Worm (Caenorhabditis elegans): Measurements from ENCODE around the gene H03E18.2.

H03E18.2 gene

ce11 chrX:8504207-8504606, 16.1 kb downstream of the H03E18.2 start:
- no peak for TF ChIP-seq pha-4 (tag; optimal IDR thresholded peaks at IDR 0.05)
- no peak for TF ChIP-seq ztf-16 (tag; optimal IDR thresholded peaks at IDR 0.05)
- no peak for TF ChIP-seq dmd-4 (tag; optimal IDR thresholded peaks at IDR 0.05; ENCODE audit: borderline replicate concordance)
- TF ChIP-seq ahr-1 (tag; optimal IDR thresholded peaks at IDR 0.05), result no peak
- TF ChIP-seq pat-9 (tag; optimal IDR thresholded peaks at IDR 0.05), result no peak
- TF ChIP-seq hlh-13 (GFP tag; optimal IDR thresholded peaks at IDR 0.05), result no peak
- no peak for TF ChIP-seq unc-55 (GFP tag; optimal IDR thresholded peaks at IDR 0.05)
- no peak for TF ChIP-seq lim-6 (tag; optimal IDR thresholded peaks at IDR 0.05)
- no peak for TF ChIP-seq F13H6.1 (tag; optimal IDR thresholded peaks at IDR 0.05)
- no peak for TF ChIP-seq fax-1 (tag; optimal IDR thresholded peaks at IDR 0.05)
- TF ChIP-seq eyg-1 (tag; optimal IDR thresholded peaks at IDR 0.05), result no peak
- TF ChIP-seq tbx-2 (tag; optimal IDR thresholded peaks at IDR 0.05), result no peak
- no peak for TF ChIP-seq C38D4.7 (GFP tag; optimal IDR thresholded peaks at IDR 0.05)

- TF ChIP-seq ama-1 (optimal IDR thresholded peaks at IDR 0.05) (no peak), pqm-1 (tag; optimal IDR thresholded peaks at IDR 0.05) (no peak), npax-4 (tag; optimal IDR thresholded peaks at IDR 0.05) (no peak), C08G9.2 (tag; optimal IDR thresholded peaks at IDR 0.05) (no peak), fax-1 (tag; optimal IDR thresholded peaks at IDR 0.05) (no peak), pat-9 (tag; optimal IDR thresholded peaks at IDR 0.05) (no peak), pha-2 (tag; optimal IDR thresholded peaks at IDR 0.05) (no peak), eyg-1 (tag; optimal IDR thresholded peaks at IDR 0.05) (no peak), ceh-24 (tag; optimal IDR thresholded peaks at IDR 0.05) (no peak), pha-4 (tag; optimal IDR thresholded peaks at IDR 0.05) (no peak), ceh-22 (tag; optimal IDR thresholded peaks at IDR 0.05) (no peak), tbx-7 (tag; optimal IDR thresholded peaks at IDR 0.05) (no peak), K02D7.2 (tag; optimal IDR thresholded peaks at IDR 0.05) (no peak), ceh-31 (tag; optimal IDR thresholded peaks at IDR 0.05) (no peak)
These were observed 19.4 kb downstream of the H03E18.2 start, which contains the start of gene grd-4 for ce11 chrX:8500922-8501321. Gene grd-4, plus strand, starts transcription at chrX:8501222.

- no peak for TF ChIP-seq K02D7.2 (tag; optimal IDR thresholded peaks at IDR 0.05)
- TF ChIP-seq ceh-2 (tag; optimal IDR thresholded peaks at IDR 0.05), result no peak
- no peak for TF ChIP-seq syd-9 (tag; optimal IDR thresholded peaks at IDR 0.05)
- no peak for TF ChIP-seq nfya-1 (tag; optimal IDR thresholded peaks at IDR 0.05)
- TF ChIP-seq nhr-232 (tag; optimal IDR thresholded peaks at IDR 0.05), result no peak
- no peak for TF ChIP-seq lin-11 (tag; optimal IDR thresholded peaks at IDR 0.05)
- TF ChIP-seq pat-9 (tag; optimal IDR thresholded peaks at IDR 0.05), result no peak
These were observed 20.6 kb downstream of the H03E18.2 start, which contains the start of gene grd-14 for ce11 chrX:8499721-8500120. Gene grd-14, plus strand, starts transcription at chrX:8500021.

DNA sequence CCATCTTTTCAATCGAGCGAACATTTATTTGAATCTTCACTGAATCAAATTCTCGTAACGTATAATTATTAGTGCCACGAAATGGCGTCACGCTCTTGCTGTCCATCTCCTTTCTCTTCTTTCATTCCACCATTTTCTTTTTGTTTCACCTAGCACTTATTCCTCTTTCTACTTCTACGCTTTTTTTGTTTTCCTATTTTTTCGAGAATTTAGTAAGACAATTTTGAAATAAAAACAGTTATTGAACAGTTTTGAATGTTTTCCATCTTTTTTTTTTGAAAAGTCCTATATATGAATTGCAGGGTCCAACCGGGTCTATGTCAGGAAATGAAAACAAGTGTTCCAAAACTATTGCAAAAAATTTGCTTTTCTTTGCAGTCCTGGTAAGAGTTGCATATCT, 25.3 kb downstream of the H03E18.2 start, which contains the start of gene T01B10.5:
TSS of gene T01B10.5 (plus strand) at position 301 of the 400 bp plus-strand sequence.
- TF ChIP-seq ceh-45 (GFP tag; IDR thresholded peaks at IDR 0.05), result no peak
- no peak for TF ChIP-seq unc-55 (GFP tag; optimal IDR thresholded peaks at IDR 0.05)
- TF ChIP-seq ceh-18 (tag; optimal IDR thresholded peaks at IDR 0.05), result no peak
- no peak for TF ChIP-seq T23F11.4 (GFP tag; optimal IDR thresholded peaks at IDR 0.05)
- TF ChIP-seq unc-3 (GFP tag; conservative IDR thresholded peaks at IDR 0.05), result no peak
- TF ChIP-seq unc-3 (tag; optimal IDR thresholded peaks at IDR 0.05), result no peak

ce11 chrX:8492750-8493149, 27.6 kb downstream of the H03E18.2 start:
- TF ChIP-seq elt-2 (tag; optimal IDR thresholded peaks at IDR 0.05), result peak; percentile 55
- no peak for TF ChIP-seq ets-4 (tag; optimal IDR thresholded peaks at IDR 0.05)
